Fruit fly (Drosophila melanogaster): ENCODE results near the gene U2af38.

The U2af38 gene

dm6 chr2L:305646-306045 is 11.2 kb upstream of the U2af38 start, which contains the start of gene Plc21C (continued):
- peak; percentile 59 for TF ChIP-seq PHDP (tag; optimal IDR thresholded peaks at IDR 0.05)
- TF ChIP-seq Nf-YB (GFP tag; optimal IDR thresholded peaks at IDR 0.05) = peak; percentile 6
- TF ChIP-seq tll (GFP tag; optimal IDR thresholded peaks at IDR 0.05) = no peak
- peak; percentile 5 for TF ChIP-seq nau (GFP tag; optimal IDR thresholded peaks at IDR 0.05)
- TF ChIP-seq Hmx (GFP tag; optimal IDR thresholded peaks at IDR 0.05) = no peak
- TF ChIP-seq Jarid2 (GFP tag; optimal IDR thresholded peaks at IDR 0.05) = peak; percentile 16
- TF ChIP-seq Myb (GFP tag; optimal IDR thresholded peaks at IDR 0.05) = peak; percentile 71
- TF ChIP-seq Antp (GFP tag; optimal IDR thresholded peaks at IDR 0.05) = peak; percentile 42
- TF ChIP-seq odd (GFP tag; optimal IDR thresholded peaks at IDR 0.05) = no peak
- TF ChIP-seq Sry-δ (GFP tag; optimal IDR thresholded peaks at IDR 0.05) = peak; percentile 65

DNA sequence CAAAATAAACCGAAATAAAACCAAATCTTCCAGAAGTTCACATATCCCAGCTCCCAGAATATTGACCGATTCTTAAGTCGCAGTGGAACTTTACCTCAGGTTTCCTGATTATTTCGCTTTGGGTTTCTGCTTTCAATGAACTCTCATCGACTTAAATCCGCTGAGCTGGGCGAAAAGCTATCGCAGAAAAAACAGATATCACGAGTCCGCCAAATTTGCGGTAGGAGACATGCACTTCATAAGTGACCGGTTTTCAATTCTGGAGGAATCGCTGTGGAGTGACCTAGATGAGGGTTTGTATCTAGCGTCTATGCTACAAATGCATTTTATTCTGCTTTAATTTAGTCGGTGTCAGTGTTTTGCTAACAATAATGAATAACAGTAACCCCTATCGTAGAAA is 10.7 kb upstream of the U2af38 start:
- TF ChIP-seq eve (GFP tag; optimal IDR thresholded peaks at IDR 0.05) (peak in 1 of 2 experiments; percentile 68), bigmax (GFP tag; optimal IDR thresholded peaks at IDR 0.05) (peak; percentile 10), ase (GFP tag; IDR thresholded peaks at IDR 0.05) (no peak), CG10431 (GFP tag; optimal IDR thresholded peaks at IDR 0.05) (no peak)

DNA sequence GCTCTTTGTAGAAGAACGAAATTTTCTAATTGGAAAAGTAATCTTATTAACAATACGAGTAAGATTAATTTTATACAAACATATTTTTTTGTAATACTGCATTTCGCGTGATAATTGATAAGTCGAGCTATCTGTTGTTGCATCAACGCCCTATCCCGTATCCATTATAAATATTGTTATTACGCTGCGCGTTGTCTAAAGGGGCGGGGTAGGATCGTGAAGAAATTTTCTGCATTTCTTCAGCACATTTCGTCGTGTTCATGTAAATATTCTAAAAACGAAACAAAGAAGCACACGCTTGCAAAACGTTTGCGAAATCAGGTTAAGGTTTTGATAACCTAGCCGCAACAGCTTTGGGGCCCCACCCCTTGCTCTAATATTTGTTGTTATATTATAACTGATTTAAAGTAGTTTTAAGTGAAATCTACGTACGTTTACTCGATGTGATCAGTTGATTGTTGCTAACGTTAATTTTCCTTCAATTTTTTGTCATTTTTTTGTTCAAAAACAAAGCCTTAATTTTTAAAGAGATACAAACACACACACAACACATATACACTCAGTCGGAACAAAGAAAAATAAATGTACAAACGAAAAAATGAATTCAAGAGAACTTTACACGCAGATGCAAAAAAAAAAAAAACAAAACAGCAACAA is 9.0 kb upstream of the U2af38 start:
- TF ChIP-seq CHES-1-like (GFP tag; optimal IDR thresholded peaks at IDR 0.05) (no peak), hth (optimal IDR thresholded peaks at IDR 0.05) (no peak), CG7786 (GFP tag; optimal IDR thresholded peaks at IDR 0.05) (no peak), kah (GFP tag; optimal IDR thresholded peaks at IDR 0.05) (no peak), cato (GFP tag; optimal IDR thresholded peaks at IDR 0.05; ENCODE audit: borderline replicate concordance) (no peak), fru (optimal IDR thresholded peaks at IDR 0.05) (no peak), lbe (GFP tag; optimal IDR thresholded peaks at IDR 0.05) (no peak), Fer2 (tag; optimal IDR thresholded peaks at IDR 0.05) (no peak), sens-2 (GFP tag; IDR thresholded peaks at IDR 0.05) (no peak), CG15073 (GFP tag; optimal IDR thresholded peaks at IDR 0.05) (no peak), chif (GFP tag; optimal IDR thresholded peaks at IDR 0.05) (no peak), Ssrp (tag; optimal IDR thresholded peaks at IDR 0.05) (no peak), ewg (GFP tag; optimal IDR thresholded peaks at IDR 0.05) (no peak)

- TF ChIP-seq slbo (GFP tag; IDR thresholded peaks at IDR 0.05) (peak; percentile 18; the same call in 1 of the 2 replicates), grn (GFP tag; optimal IDR thresholded peaks at IDR 0.05) (peak; percentile 93), CG1647 (GFP tag; optimal IDR thresholded peaks at IDR 0.05) (no peak), Nf-YB (GFP tag; optimal IDR thresholded peaks at IDR 0.05) (no peak), CG15073 (GFP tag; optimal IDR thresholded peaks at IDR 0.05) (no peak), CG10462 (GFP tag; optimal IDR thresholded peaks at IDR 0.05) (no peak), CG31441 (GFP tag; IDR thresholded peaks at IDR 0.05) (no peak), CG3847 (GFP tag; IDR thresholded peaks at IDR 0.05) (0 out of 2 replicates have a peak, but pooled peaks have one; percentile 9), gcm2 (GFP tag; optimal IDR thresholded peaks at IDR 0.05) (no peak), ftz-f1 (GFP tag; optimal IDR thresholded peaks at IDR 0.05) (peak; percentile 12), MBD-R2 (GFP tag; IDR thresholded peaks at IDR 0.05) (no peak), mirr (GFP tag; optimal IDR thresholded peaks at IDR 0.05) (peak; percentile 63), CG3995 (GFP tag; optimal IDR thresholded peaks at IDR 0.05) (no peak), CG9797 (GFP tag; optimal IDR thresholded peaks at IDR 0.05) (no peak), Deaf1 (tag; optimal IDR thresholded peaks at IDR 0.05) (peak; percentile 67), ken (GFP tag; IDR thresholded peaks at IDR 0.05) (0 out of 3 replicates have a peak, but pooled peaks have one; percentile 7), CG3838 (GFP tag; optimal IDR thresholded peaks at IDR 0.05) (no peak), ATbp (GFP tag; optimal IDR thresholded peaks at IDR 0.05) (no peak), CG9876 (GFP tag; optimal IDR thresholded peaks at IDR 0.05) (no peak), salm (tag; optimal IDR thresholded peaks at IDR 0.05) (no peak), Dip2 (GFP tag; IDR thresholded peaks at IDR 0.05) (no peak)
These were observed 6.6 kb upstream of the U2af38 start for dm6 chr2L:300877-301706.
